Worm (Caenorhabditis elegans) whole organism, L3 larva: ENCODE data around the gene srlf-28.

Source experiments
- nhr-77 ChIP-seq: fragments of 150-350 bp; optimal IDR thresholded peaks from 2 replicates; lab custom pipeline; 2014; ENCODE audit warnings: missing biosample characterization, missing genetic modification characterization
- ztf-4 ChIP-seq: fragments of 150-350 bp; optimal IDR thresholded peaks from 2 replicates; lab custom pipeline; 2014; ENCODE audit warnings: missing biosample characterization, missing genetic modification characterization

- no peak for TF ChIP-seq ztf-4 (tag; lab: Kevin White, UChicago)
- no peak for TF ChIP-seq nhr-77 (tag; lab: Kevin White, UChicago)
Measured at ce11 chrIV:14361189-14361588, 17.5 kb upstream of the srlf-28 start, which contains the start of gene ssu-2.
